Worm (Caenorhabditis elegans): ENCODE data around the gene irk-2.

The irk-2 gene

DNA sequence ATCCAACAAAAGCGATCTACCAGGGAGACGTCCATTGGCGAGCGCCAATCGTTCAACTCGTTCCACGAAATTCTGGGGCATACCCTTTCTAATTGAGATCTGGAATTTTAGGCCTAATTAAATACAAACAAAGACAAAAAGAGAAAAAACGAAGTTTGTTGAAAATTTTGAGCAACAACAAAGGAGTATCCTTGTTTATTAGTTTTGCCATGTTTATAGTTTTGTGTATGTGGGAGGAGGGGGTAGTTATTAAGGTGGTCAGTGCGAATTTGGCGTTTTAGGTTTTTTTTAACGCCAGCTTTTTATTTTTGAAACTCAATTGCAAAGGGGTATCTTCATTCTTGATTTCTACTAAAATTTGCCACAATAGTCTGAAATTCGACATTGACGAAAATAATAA, at the start of gene irk-2:
Gene irk-2 (minus strand): TSS at position 101 of the 400 bp plus-strand sequence.
- no peak for TF ChIP-seq peb-1 (tag; optimal IDR thresholded peaks at IDR 0.05)
- TF ChIP-seq ceh-16 (tag; optimal IDR thresholded peaks at IDR 0.05) = no peak
- no peak for TF ChIP-seq C34F6.9 (tag; optimal IDR thresholded peaks at IDR 0.05)
- no peak for TF ChIP-seq elt-1 (tag; optimal IDR thresholded peaks at IDR 0.05)
- TF ChIP-seq nhr-25 (tag; optimal IDR thresholded peaks at IDR 0.05) = no peak
- no peak for TF ChIP-seq lin-11 (tag; optimal IDR thresholded peaks at IDR 0.05)
- no peak for TF ChIP-seq nhr-21 (tag; optimal IDR thresholded peaks at IDR 0.05)

DNA sequence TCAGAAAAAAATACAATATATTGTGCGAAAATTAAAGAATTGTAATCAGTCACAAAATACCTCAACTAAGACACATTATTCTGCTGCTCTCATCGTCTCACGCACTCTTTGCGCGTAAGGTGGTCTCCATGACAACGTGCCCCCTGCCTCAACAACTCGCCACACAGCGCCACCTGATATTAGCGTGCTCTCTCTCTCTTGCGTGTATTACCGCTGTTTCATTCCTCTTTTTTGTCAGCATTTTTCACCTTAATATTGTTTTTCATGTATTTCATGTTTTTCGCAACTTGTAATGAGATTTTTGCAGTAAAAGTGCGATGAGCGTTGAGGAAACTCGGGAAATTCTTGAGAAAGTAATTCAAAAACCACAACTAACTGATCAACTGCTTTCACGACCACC, 49.2 kb upstream of the irk-2 start, which contains the start of gene dyf-11:
Gene dyf-11 (plus strand): TSS at position 301 of the 400 bp plus-strand sequence.
- TF ChIP-seq mab-5 (tag; optimal IDR thresholded peaks at IDR 0.05) = no peak
- TF ChIP-seq lsy-2 (tag; optimal IDR thresholded peaks at IDR 0.05) = no peak
- no peak for TF ChIP-seq nhr-237 (tag; optimal IDR thresholded peaks at IDR 0.05)
- TF ChIP-seq skn-1 (tag; optimal IDR thresholded peaks at IDR 0.05) = peak; percentile 39
- TF ChIP-seq nhr-21 (tag; optimal IDR thresholded peaks at IDR 0.05) = no peak
- TF ChIP-seq lin-11 (tag; optimal IDR thresholded peaks at IDR 0.05) = peak; percentile 29
- TF ChIP-seq C34F6.9 (tag; optimal IDR thresholded peaks at IDR 0.05) = no peak
- no peak for TF ChIP-seq dmd-4 (tag; optimal IDR thresholded peaks at IDR 0.05)

DNA sequence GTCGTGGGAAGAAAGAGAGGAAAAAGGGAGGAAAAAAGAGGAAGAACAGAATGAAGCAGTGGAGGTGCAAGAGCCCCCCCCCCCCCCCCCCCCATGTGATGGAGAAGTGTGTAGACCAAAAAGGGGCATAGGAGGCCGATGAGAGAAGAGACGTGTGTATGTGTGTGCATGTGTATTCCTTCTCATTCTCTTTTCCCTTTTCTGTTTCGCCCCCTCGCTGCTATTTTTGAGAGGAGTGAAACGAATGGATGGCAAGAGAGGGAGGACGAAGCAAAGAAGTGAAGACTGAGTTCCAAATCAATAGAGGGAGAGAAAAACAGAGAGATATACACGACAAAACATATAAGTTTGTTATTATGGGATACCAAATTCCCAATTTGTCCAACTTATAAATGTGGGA, 46.3 kb upstream of the irk-2 start:
- peak; percentile 24 for TF ChIP-seq Y55F3AM.14 (GFP tag; optimal IDR thresholded peaks at IDR 0.05)
- no peak for TF ChIP-seq nhr-11 (tag; optimal IDR thresholded peaks at IDR 0.05)
- no peak for TF ChIP-seq mab-5 (tag; optimal IDR thresholded peaks at IDR 0.05)
- TF ChIP-seq ceh-16 (tag; optimal IDR thresholded peaks at IDR 0.05) = no peak
- TF ChIP-seq R02D3.7 (tag; optimal IDR thresholded peaks at IDR 0.05) = no peak
- no peak for TF ChIP-seq nhr-23 (tag; optimal IDR thresholded peaks at IDR 0.05)
- no peak for TF ChIP-seq sma-9 (GFP tag; optimal IDR thresholded peaks at IDR 0.05)
- no peak for TF ChIP-seq sma-9 (tag; optimal IDR thresholded peaks at IDR 0.05)
- no peak for TF ChIP-seq dmd-4 (tag; optimal IDR thresholded peaks at IDR 0.05)
- TF ChIP-seq crh-2 (tag; optimal IDR thresholded peaks at IDR 0.05) = peak; percentile 61
- TF ChIP-seq egl-27 (tag; optimal IDR thresholded peaks at IDR 0.05) = no peak
- no peak for TF ChIP-seq alr-1 (tag; optimal IDR thresholded peaks at IDR 0.05)
- no peak for TF ChIP-seq unc-62 (GFP tag; optimal IDR thresholded peaks at IDR 0.05)
- TF ChIP-seq nhr-129 (tag; optimal IDR thresholded peaks at IDR 0.05) = peak; percentile 57
- TF ChIP-seq zag-1 (tag; optimal IDR thresholded peaks at IDR 0.05) = peak; percentile 54
- no peak for TF ChIP-seq nhr-77 (tag; optimal IDR thresholded peaks at IDR 0.05)
- TF ChIP-seq C34F6.9 (tag; optimal IDR thresholded peaks at IDR 0.05) = peak; percentile 44
- TF ChIP-seq ztf-1 (GFP tag; conservative IDR thresholded peaks at IDR 0.05) = no peak
- no peak for TF ChIP-seq sem-4 (tag; optimal IDR thresholded peaks at IDR 0.05)
- TF ChIP-seq nhr-237 (tag; optimal IDR thresholded peaks at IDR 0.05) = no peak
- TF ChIP-seq mdl-1 (tag; optimal IDR thresholded peaks at IDR 0.05) = peak in 1 of 2 experiments; percentile 30
- no peak for TF ChIP-seq sma-3 (GFP tag; optimal IDR thresholded peaks at IDR 0.05)
- peak; percentile 76 for TF ChIP-seq unc-55 (GFP tag; optimal IDR thresholded peaks at IDR 0.05)
- no peak for TF ChIP-seq nhr-6 (tag; optimal IDR thresholded peaks at IDR 0.05)
- TF ChIP-seq nhr-25 (tag; optimal IDR thresholded peaks at IDR 0.05) = no peak
- no peak for TF ChIP-seq lin-13 (GFP tag; optimal IDR thresholded peaks at IDR 0.05)
- no peak for TF ChIP-seq ama-1 (optimal IDR thresholded peaks at IDR 0.05)
- no peak for TF ChIP-seq elt-1 (tag; optimal IDR thresholded peaks at IDR 0.05)
- TF ChIP-seq lsy-2 (tag; optimal IDR thresholded peaks at IDR 0.05) = peak in 1 of 2 experiments; percentile 34
- TF ChIP-seq gmeb-1 (tag; optimal IDR thresholded peaks at IDR 0.05) = no peak
- no peak for TF ChIP-seq unc-39 (tag; optimal IDR thresholded peaks at IDR 0.05)
- TF ChIP-seq blmp-1 (tag; optimal IDR thresholded peaks at IDR 0.05; ENCODE audit: insufficient read depth) = no peak
- no peak for TF ChIP-seq lin-11 (tag; optimal IDR thresholded peaks at IDR 0.05)
- no peak for TF ChIP-seq nhr-12 (tag; optimal IDR thresholded peaks at IDR 0.05)

DNA sequence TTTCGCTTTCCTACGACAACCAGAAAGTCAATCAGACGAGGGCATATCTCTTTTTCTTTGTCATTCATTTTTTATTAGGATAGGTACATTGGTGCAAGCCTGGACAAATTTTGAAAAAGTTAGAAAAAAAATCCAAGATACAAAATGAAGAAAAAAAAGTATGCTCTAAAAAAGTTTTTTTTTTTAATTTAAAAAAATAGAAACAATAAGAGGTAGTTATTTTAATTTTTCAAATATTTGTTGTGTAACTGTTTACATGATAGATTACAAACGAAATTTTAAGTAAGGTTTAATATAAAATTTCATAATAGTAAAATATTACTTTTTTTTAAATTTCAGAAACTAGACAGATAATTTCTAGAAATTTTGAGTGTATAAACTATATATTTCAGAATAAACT, 45.3 kb upstream of the irk-2 start, which contains the start of gene aex-3:
Gene aex-3 (minus strand): TSS at position 101 of the 400 bp plus-strand sequence.
- no peak for TF ChIP-seq nhr-237 (tag; optimal IDR thresholded peaks at IDR 0.05)
- TF ChIP-seq ztf-4 (tag; optimal IDR thresholded peaks at IDR 0.05) = no peak
- no peak for TF ChIP-seq unc-55 (GFP tag; optimal IDR thresholded peaks at IDR 0.05)
- no peak for TF ChIP-seq egl-27 (tag; optimal IDR thresholded peaks at IDR 0.05)
- TF ChIP-seq lsy-2 (tag; optimal IDR thresholded peaks at IDR 0.05) = no peak
- no peak for TF ChIP-seq elt-1 (tag; optimal IDR thresholded peaks at IDR 0.05)
- no peak for TF ChIP-seq nhr-11 (tag; optimal IDR thresholded peaks at IDR 0.05)
- TF ChIP-seq ceh-16 (tag; optimal IDR thresholded peaks at IDR 0.05) = no peak
- TF ChIP-seq blmp-1 (tag; optimal IDR thresholded peaks at IDR 0.05; ENCODE audit: insufficient read depth) = no peak
- TF ChIP-seq nhr-77 (tag; optimal IDR thresholded peaks at IDR 0.05) = no peak
- no peak for TF ChIP-seq sem-4 (tag; optimal IDR thresholded peaks at IDR 0.05)
- TF ChIP-seq unc-62 (GFP tag; optimal IDR thresholded peaks at IDR 0.05) = no peak
- TF ChIP-seq mdl-1 (tag; optimal IDR thresholded peaks at IDR 0.05) = no peak
- TF ChIP-seq ceh-82 (tag; optimal IDR thresholded peaks at IDR 0.05) = no peak
- no peak for TF ChIP-seq nhr-25 (tag; optimal IDR thresholded peaks at IDR 0.05)
- no peak for TF ChIP-seq Y55F3AM.14 (GFP tag; optimal IDR thresholded peaks at IDR 0.05)
- TF ChIP-seq sma-9 (GFP tag; optimal IDR thresholded peaks at IDR 0.05) = no peak
- TF ChIP-seq sma-9 (tag; optimal IDR thresholded peaks at IDR 0.05) = no peak
